Worm (Caenorhabditis elegans): ENCODE data around the gene ssp-32.

The ssp-32 gene

ce11 chrIV:9875646-9876045 lies 19.5 kb upstream of the ssp-32 start (continued):
- TF ChIP-seq nhr-19 (GFP tag; conservative IDR thresholded peaks at IDR 0.05): peak; percentile 32
- no peak for TF ChIP-seq egl-27 (tag; optimal IDR thresholded peaks at IDR 0.05)
- TF ChIP-seq tbx-2 (tag; optimal IDR thresholded peaks at IDR 0.05): peak; percentile 31
- TF ChIP-seq jun-1 (tag; optimal IDR thresholded peaks at IDR 0.05): no peak
- no peak for TF ChIP-seq fkh-4 (tag; optimal IDR thresholded peaks at IDR 0.05; ENCODE audit: borderline replicate concordance)
- TF ChIP-seq ama-1 (optimal IDR thresholded peaks at IDR 0.05): no peak
- TF ChIP-seq fkh-8 (tag; optimal IDR thresholded peaks at IDR 0.05): no peak
- TF ChIP-seq lin-39 (tag; optimal IDR thresholded peaks at IDR 0.05): no peak
- TF ChIP-seq rnt-1 (tag; optimal IDR thresholded peaks at IDR 0.05): no peak
- TF ChIP-seq alr-1 (tag; optimal IDR thresholded peaks at IDR 0.05; ENCODE audit: borderline replicate concordance): no peak
- TF ChIP-seq lin-15B (tag; optimal IDR thresholded peaks at IDR 0.05): no peak
- peak; percentile 74 for TF ChIP-seq elt-2 (tag; optimal IDR thresholded peaks at IDR 0.05)
- TF ChIP-seq unc-130 (tag; optimal IDR thresholded peaks at IDR 0.05): no peak
- TF ChIP-seq ets-5 (GFP tag; IDR thresholded peaks at IDR 0.05): no peak
- TF ChIP-seq C16A3.4 (tag; optimal IDR thresholded peaks at IDR 0.05): peak; percentile 45
- TF ChIP-seq ceh-90 (tag; optimal IDR thresholded peaks at IDR 0.05): no peak
- TF ChIP-seq ceh-82 (tag; optimal IDR thresholded peaks at IDR 0.05): no peak
- TF ChIP-seq ceh-8 (GFP tag; optimal IDR thresholded peaks at IDR 0.05): no peak
- TF ChIP-seq nhr-76 (tag; optimal IDR thresholded peaks at IDR 0.05): no peak
- TF ChIP-seq nhr-11 (tag; optimal IDR thresholded peaks at IDR 0.05): no peak
- TF ChIP-seq lir-3 (tag; optimal IDR thresholded peaks at IDR 0.05; ENCODE audit: poor library complexity): no peak
- no peak for TF ChIP-seq hpl-2 (GFP tag; optimal IDR thresholded peaks at IDR 0.05)
- TF ChIP-seq tlp-1 (tag; optimal IDR thresholded peaks at IDR 0.05): no peak
- TF ChIP-seq nhr-71 (tag; optimal IDR thresholded peaks at IDR 0.05): peak; percentile 71
- no peak for TF ChIP-seq unc-86 (tag; optimal IDR thresholded peaks at IDR 0.05)
- TF ChIP-seq nhr-77 (tag; optimal IDR thresholded peaks at IDR 0.05): no peak
- no peak for TF ChIP-seq fkh-10 (GFP tag; optimal IDR thresholded peaks at IDR 0.05)
- no peak for TF ChIP-seq nhr-12 (tag; optimal IDR thresholded peaks at IDR 0.05)
- TF ChIP-seq C34B4.2 (tag; optimal IDR thresholded peaks at IDR 0.05): no peak
- TF ChIP-seq ceh-88 (GFP tag; IDR thresholded peaks at IDR 0.05): no peak

ce11 chrIV:9878893-9879379 lies 16.3 kb upstream of the ssp-32 start, which contains the start of gene nhr-4:
TSS of gene nhr-4 (plus strand) at chrIV:9879329.
- TF ChIP-seq nhr-71 (tag; optimal IDR thresholded peaks at IDR 0.05) (peak; percentile 12), lsy-2 (tag; optimal IDR thresholded peaks at IDR 0.05) (no peak), nhr-47 (tag; optimal IDR thresholded peaks at IDR 0.05) (peak; percentile 0), blmp-1 (tag; optimal IDR thresholded peaks at IDR 0.05) (no peak), dsc-1 (tag; optimal IDR thresholded peaks at IDR 0.05) (peak; percentile 27), efl-1 (optimal IDR thresholded peaks at IDR 0.05) (no peak), efl-1 (GFP tag; optimal IDR thresholded peaks at IDR 0.05 in 1 of 2) (peak in 1 of 2 experiments; percentile 56), fkh-8 (tag; optimal IDR thresholded peaks at IDR 0.05) (peak; percentile 71), nhr-237 (tag; optimal IDR thresholded peaks at IDR 0.05) (no peak), zag-1 (tag; optimal IDR thresholded peaks at IDR 0.05) (no peak)

ce11 chrIV:9884257-9884656 lies 10.9 kb upstream of the ssp-32 start, which contains the start of the genes prp-18 and mccc-1:
TSS of gene prp-18 (minus strand) at chrIV:9884383.
TSS of gene mccc-1 (plus strand) at chrIV:9884570.
- TF ChIP-seq lin-14 (GFP tag; optimal IDR thresholded peaks at IDR 0.05) (peak; percentile 74), skn-1 (tag; optimal IDR thresholded peaks at IDR 0.05) (peak; percentile 28), snu-23 (GFP tag; optimal IDR thresholded peaks at IDR 0.05) (peak; percentile 61), sup-37 (GFP tag; optimal IDR thresholded peaks at IDR 0.05) (no peak), lin-35 (GFP tag; optimal IDR thresholded peaks at IDR 0.05) (peak; percentile 72 to 76), elt-3 (tag; optimal IDR thresholded peaks at IDR 0.05) (no peak), nhr-71 (tag; optimal IDR thresholded peaks at IDR 0.05) (no peak), fkh-4 (tag; optimal IDR thresholded peaks at IDR 0.05; ENCODE audit: borderline replicate concordance) (no peak), rnt-1 (tag; optimal IDR thresholded peaks at IDR 0.05) (peak; percentile 64), hlh-4 (tag; optimal IDR thresholded peaks at IDR 0.05) (no peak), nhr-237 (tag; optimal IDR thresholded peaks at IDR 0.05) (no peak), jun-1 (tag; optimal IDR thresholded peaks at IDR 0.05) (no peak), blmp-1 (tag; optimal IDR thresholded peaks at IDR 0.05) (peak; percentile 30), pag-3 (tag; optimal IDR thresholded peaks at IDR 0.05; ENCODE audit: borderline replicate concordance, insufficient read depth) (no peak), fkh-10 (GFP tag; optimal IDR thresholded peaks at IDR 0.05) (peak; percentile 8), pax-3 (tag; optimal IDR thresholded peaks at IDR 0.05) (no peak), nhr-28 (tag; optimal IDR thresholded peaks at IDR 0.05) (no peak), dpl-1 (GFP tag; optimal IDR thresholded peaks at IDR 0.05) (peak; percentile 43 to 69 (median 60)), elt-2 (tag; optimal IDR thresholded peaks at IDR 0.05) (no peak), fos-1 (tag; optimal IDR thresholded peaks at IDR 0.05) (no peak), unc-30 (tag; optimal IDR thresholded peaks at IDR 0.05) (no peak)

Data from whole organism, L1 larva.